ENCODE assay signal across 2 fruit fly cellular contexts in genomic region chr2L:1069475-1069874, dm6.
TF ChIP-seq lines count a peak whose summit lies in the region.

No protein-coding gene starts in this region.

TF ChIP-seq in whole organism, prepupa, 60 proteins besides CTCF, POLR2A, EP300 and RAD21:
- peak; percentile 2 for TF ChIP-seq CG3919 (GFP tag; optimal IDR thresholded peaks at IDR 0.05; lab: Kevin White, UChicago)
- TF ChIP-seq CG8119 (GFP tag; IDR thresholded peaks at IDR 0.05; lab: Robert Waterston, UW) = no peak
- no peak for TF ChIP-seq Sox14 (GFP tag; optimal IDR thresholded peaks at IDR 0.05; lab: Kevin White, UChicago)
- TF ChIP-seq fkh (GFP tag; optimal IDR thresholded peaks at IDR 0.05; lab: Kevin White, UChicago) = no peak
- peak; percentile 22 for TF ChIP-seq Sox102F (GFP tag; optimal IDR thresholded peaks at IDR 0.05; lab: Kevin White, UChicago)
- TF ChIP-seq acj6 (GFP tag; optimal IDR thresholded peaks at IDR 0.05; lab: Kevin White, UChicago) = no peak
- TF ChIP-seq CG32006 (GFP tag; optimal IDR thresholded peaks at IDR 0.05; lab: Kevin White, UChicago) = no peak
- no peak for TF ChIP-seq CG16779 (tag; optimal IDR thresholded peaks at IDR 0.05; lab: Kevin White, UChicago)
- TF ChIP-seq lz (GFP tag; optimal IDR thresholded peaks at IDR 0.05; lab: Kevin White, UChicago) = peak; percentile 16
- peak; percentile 77 for TF ChIP-seq svp (GFP tag; lab: Kevin White, UChicago)
- peak; percentile 12 for TF ChIP-seq topi (GFP tag; optimal IDR thresholded peaks at IDR 0.05; lab: Kevin White, UChicago)
- peak; percentile 27 for TF ChIP-seq esn (GFP tag; optimal IDR thresholded peaks at IDR 0.05; lab: Kevin White, UChicago)
- TF ChIP-seq dac (GFP tag; optimal IDR thresholded peaks at IDR 0.05; lab: Kevin White, UChicago) = no peak
- TF ChIP-seq Ets96B (tag; optimal IDR thresholded peaks at IDR 0.05; lab: Kevin White, UChicago) = no peak
- TF ChIP-seq OdsH (GFP tag; optimal IDR thresholded peaks at IDR 0.05; lab: Kevin White, UChicago) = peak; percentile 23
- peak; percentile 13 for TF ChIP-seq vri (GFP tag; optimal IDR thresholded peaks at IDR 0.05; lab: Kevin White, UChicago)
- peak; percentile 51 for TF ChIP-seq Met (GFP tag; optimal IDR thresholded peaks at IDR 0.05; lab: Kevin White, UChicago)
- no peak for TF ChIP-seq CG11902 (GFP tag; optimal IDR thresholded peaks at IDR 0.05; lab: Kevin White, UChicago)
- peak; percentile 33 for TF ChIP-seq Smox (GFP tag; optimal IDR thresholded peaks at IDR 0.05; lab: Kevin White, UChicago)
- no peak for TF ChIP-seq CG15336 (GFP tag; IDR thresholded peaks at IDR 0.05; lab: Robert Waterston, UW)
- TF ChIP-seq Eip78C (GFP tag; lab: Kevin White, UChicago) = peak; percentile 44
- TF ChIP-seq Hr4 (GFP tag; optimal IDR thresholded peaks at IDR 0.05; lab: Kevin White, UChicago) = no peak
- TF ChIP-seq pdm3 (GFP tag; optimal IDR thresholded peaks at IDR 0.05; lab: Kevin White, UChicago) = no peak
- no peak for TF ChIP-seq cyc (GFP tag; optimal IDR thresholded peaks at IDR 0.05; lab: Kevin White, UChicago)
- TF ChIP-seq CG31627 (GFP tag; optimal IDR thresholded peaks at IDR 0.05; lab: Kevin White, UChicago) = no peak
- TF ChIP-seq CG6163 (GFP tag; IDR thresholded peaks at IDR 0.05; lab: Robert Waterston, UW) = 0 out of 3 replicates have a peak, but pooled peaks have one; percentile 12
- TF ChIP-seq CG7368 (GFP tag; optimal IDR thresholded peaks at IDR 0.05; lab: Kevin White, UChicago) = no peak
- no peak for TF ChIP-seq fd85E (GFP tag; optimal IDR thresholded peaks at IDR 0.05; lab: Kevin White, UChicago)

TF ChIP-seq in whole organism, wandering third instar larva, 38 proteins besides CTCF, POLR2A, EP300 and RAD21:
- no peak for TF ChIP-seq Hr78 (GFP tag; optimal IDR thresholded peaks at IDR 0.05; lab: Kevin White, UChicago)
- peak; percentile 23 for TF ChIP-seq Hnf4 (GFP tag; optimal IDR thresholded peaks at IDR 0.05; lab: Kevin White, UChicago)
- TF ChIP-seq foxo (GFP tag; optimal IDR thresholded peaks at IDR 0.05; lab: Kevin White, UChicago) = peak in 1 of 2 experiments; percentile 7
- no peak for TF ChIP-seq tai (GFP tag; optimal IDR thresholded peaks at IDR 0.05; lab: Kevin White, UChicago)
- TF ChIP-seq Sp1 (GFP tag; optimal IDR thresholded peaks at IDR 0.05; lab: Kevin White, UChicago) = no peak
- TF ChIP-seq sv (GFP tag; optimal IDR thresholded peaks at IDR 0.05; lab: Kevin White, UChicago) = no peak
- TF ChIP-seq br (GFP tag; optimal IDR thresholded peaks at IDR 0.05; lab: Kevin White, UChicago) = peak; percentile 8
- no peak for TF ChIP-seq N (GFP tag; optimal IDR thresholded peaks at IDR 0.05; lab: Kevin White, UChicago)
- TF ChIP-seq dmrt93B (GFP tag; optimal IDR thresholded peaks at IDR 0.05; lab: Kevin White, UChicago) = no peak
- no peak for TF ChIP-seq lola (GFP tag; optimal IDR thresholded peaks at IDR 0.05; lab: Kevin White, UChicago)
- TF ChIP-seq GATAd (GFP tag; optimal IDR thresholded peaks at IDR 0.05; lab: Kevin White, UChicago) = no peak
- no peak for TF ChIP-seq h (GFP tag; optimal IDR thresholded peaks at IDR 0.05; lab: Kevin White, UChicago)
- no peak for TF ChIP-seq Abd-B (GFP tag; optimal IDR thresholded peaks at IDR 0.05; lab: Kevin White, UChicago)
- no peak for TF ChIP-seq OdsH (GFP tag; optimal IDR thresholded peaks at IDR 0.05; lab: Kevin White, UChicago)
- no peak for TF ChIP-seq Hr83 (GFP tag; optimal IDR thresholded peaks at IDR 0.05; lab: Kevin White, UChicago; ENCODE audit: poor library complexity, severe bottlenecking)
- TF ChIP-seq psq (GFP tag; optimal IDR thresholded peaks at IDR 0.05; lab: Kevin White, UChicago) = peak; percentile 29
- TF ChIP-seq Jra (GFP tag; optimal IDR thresholded peaks at IDR 0.05; lab: Kevin White, UChicago) = no peak
- TF ChIP-seq HLH106 (tag; optimal IDR thresholded peaks at IDR 0.05; lab: Kevin White, UChicago) = no peak
- peak; percentile 6 for TF ChIP-seq woc (GFP tag; optimal IDR thresholded peaks at IDR 0.05; lab: Kevin White, UChicago)
- no peak for TF ChIP-seq sage (GFP tag; optimal IDR thresholded peaks at IDR 0.05; lab: Kevin White, UChicago)
- TF ChIP-seq Mio (GFP tag; optimal IDR thresholded peaks at IDR 0.05; lab: Kevin White, UChicago) = no peak
- TF ChIP-seq CG32264 (GFP tag; optimal IDR thresholded peaks at IDR 0.05; lab: Kevin White, UChicago) = no peak
- no peak for TF ChIP-seq brk (GFP tag; optimal IDR thresholded peaks at IDR 0.05; lab: Kevin White, UChicago)
- peak; percentile 0 for TF ChIP-seq rgr (GFP tag; optimal IDR thresholded peaks at IDR 0.05; lab: Kevin White, UChicago)
- peak; percentile 26 for TF ChIP-seq fru (GFP tag; optimal IDR thresholded peaks at IDR 0.05; lab: Kevin White, UChicago)
- no peak for TF ChIP-seq CG9705 (GFP tag; optimal IDR thresholded peaks at IDR 0.05; lab: Kevin White, UChicago)
- TF ChIP-seq dl (GFP tag; optimal IDR thresholded peaks at IDR 0.05; lab: Kevin White, UChicago; ENCODE audit: insufficient read depth in 1 of 2, partially characterized antibody in 2 of 2) = no peak

Comparison
In these comparisons a context has a peak if more than half of its experiments do, and no peak if none do; other contexts are left out.
1. Of the 1 proteins assayed by ChIP-seq in both whole organism, prepupa and whole organism, wandering third instar larva: peak only in whole organism, prepupa: OdsH; only in whole organism, wandering third instar larva: none; in both: none; in neither: 0.